Fruit fly (Drosophila melanogaster) whole organism, embryonic: Measurements from ENCODE around the gene CG1896.

Source experiments
- Atf-2 ChIP-seq: fragments of 200-800 bp; sonication (Bioruptor generic); optimal IDR thresholded peaks from 2 replicates; lab custom pipeline; 2016; ENCODE audit warnings: missing biosample characterization, missing genetic modification characterization
- Atf3 ChIP-seq: fragments of 200-800 bp; sonication (Bioruptor generic); optimal IDR thresholded peaks from 3 replicates; lab custom pipeline; 2016; ENCODE audit warnings: missing biosample characterization, missing genetic modification characterization
- Blimp-1 ChIP-seq: fragments of 200-800 bp; sonication (Bioruptor generic); optimal IDR thresholded peaks from 3 replicates; lab custom pipeline; 2018; ENCODE audit warnings: missing biosample characterization, missing genetic modification characterization, mild to moderate bottlenecking, moderate library complexity, missing genetic modification reagents
- BtbVII ChIP-seq: fragments of 200-800 bp; sonication (Bioruptor generic); optimal IDR thresholded peaks from 3 replicates; lab custom pipeline; 2017; ENCODE audit warnings: missing biosample characterization, mild to moderate bottlenecking, missing genetic modification characterization
- CG10209 ChIP-seq: fragments of 200-800 bp; sonication (Bioruptor generic); optimal IDR thresholded peaks from 3 replicates; lab custom pipeline; 2017; ENCODE audit warnings: missing biosample characterization, mild to moderate bottlenecking, missing genetic modification characterization, missing genetic modification reagents
- CG10565 ChIP-seq: fragments of 200-800 bp; sonication (Bioruptor generic); optimal IDR thresholded peaks from 3 replicates; lab custom pipeline; 2016; ENCODE audit warnings: missing biosample characterization, mild to moderate bottlenecking, missing genetic modification characterization
- CG12104 ChIP-seq: fragments of 200-800 bp; sonication (Bioruptor generic); optimal IDR thresholded peaks from 3 replicates; lab custom pipeline; 2016; ENCODE audit warnings: missing biosample characterization, missing genetic modification characterization
- CG12155 ChIP-seq: fragments of 200-800 bp; sonication (Bioruptor generic); optimal IDR thresholded peaks from 3 replicates; lab custom pipeline; 2016; ENCODE audit warnings: missing biosample characterization, missing genetic modification characterization
- CG12744 ChIP-seq: fragments of 200-800 bp; sonication (Bioruptor generic); optimal IDR thresholded peaks from 2 replicates; lab custom pipeline; 2016; ENCODE audit warnings: missing biosample characterization, missing genetic modification characterization
- CG17829 ChIP-seq: fragments of 200-800 bp; optimal IDR thresholded peaks from 2 replicates; lab custom pipeline; 2019; ENCODE audit warnings: missing biosample characterization, mild to moderate bottlenecking, missing genetic modification characterization, moderate library complexity
- CG18011 ChIP-seq: fragments of 200-800 bp; sonication (Bioruptor generic); optimal IDR thresholded peaks from 2 replicates; lab custom pipeline; 2017; ENCODE audit warnings: missing biosample characterization, missing genetic modification characterization, mild to moderate bottlenecking, moderate library complexity, missing genotype
- CG1832 ChIP-seq: fragments of 200-800 bp; sonication (Bioruptor generic); optimal IDR thresholded peaks from 2 replicates; lab custom pipeline; 2017; ENCODE audit warnings: missing biosample characterization, mild to moderate bottlenecking, missing genetic modification characterization, inconsistent platforms
- CG2120 ChIP-seq: fragments of 200-800 bp; sonication (Bioruptor generic); optimal IDR thresholded peaks from 3 replicates; lab custom pipeline; 2016; ENCODE audit warnings: missing biosample characterization, missing genetic modification characterization
- CG2199 ChIP-seq: fragments of 200-800 bp; sonication (Bioruptor generic); IDR thresholded peaks from 3 replicates; pipeline ENCODE4 v1.3.6; 2022; ENCODE audit warnings: missing biosample characterization, missing genetic modification characterization
- CG31224 ChIP-seq: fragments of 200-800 bp; sonication (Bioruptor generic); IDR thresholded peaks from 2 replicates; pipeline ENCODE4 v1.3.6; 2022; ENCODE audit warnings: missing biosample characterization, missing genetic modification characterization
- CG31365 ChIP-seq: fragments of 200-800 bp; sonication (Bioruptor generic); optimal IDR thresholded peaks from 2 replicates; lab custom pipeline; 2018; ENCODE audit warnings: missing biosample characterization, mild to moderate bottlenecking, missing genetic modification characterization
- CG32532 ChIP-seq: fragments of 200-800 bp; sonication (Bioruptor generic); IDR thresholded peaks from 2 replicates; pipeline ENCODE4 v1.3.6; 2022; ENCODE audit warnings: missing biosample characterization, missing genetic modification characterization
- CG5180 ChIP-seq: fragments of 200-800 bp; sonication (Bioruptor generic); optimal IDR thresholded peaks from 3 replicates; lab custom pipeline; 2017; ENCODE audit warnings: missing biosample characterization, missing genetic modification characterization, mild to moderate bottlenecking, moderate library complexity, missing genetic modification reagents
- CG5245 ChIP-seq: fragments of 200-800 bp; sonication (Bioruptor generic); optimal IDR thresholded peaks from 3 replicates; lab custom pipeline; 2016; ENCODE audit warnings: missing biosample characterization, missing genetic modification characterization
- CG7745 ChIP-seq: fragments of 200-800 bp; sonication (Bioruptor generic); optimal IDR thresholded peaks from 2 replicates; lab custom pipeline; 2018; ENCODE audit warnings: missing biosample characterization, mild to moderate bottlenecking, missing genetic modification characterization, moderate library complexity
- Fer2 ChIP-seq: fragments of 200-800 bp; sonication (Bioruptor generic); optimal IDR thresholded peaks from 2 replicates; lab custom pipeline; 2018; ENCODE audit warnings: missing biosample characterization, mild to moderate bottlenecking, missing genetic modification characterization, moderate library complexity
- Fer3 ChIP-seq: fragments of 200-800 bp; sonication (Bioruptor generic); optimal IDR thresholded peaks from 2 replicates; lab custom pipeline; 2018; ENCODE audit warnings: missing biosample characterization, mild to moderate bottlenecking, missing genetic modification characterization, moderate library complexity
- Hr39 ChIP-seq: fragments of >200 bp; optimal IDR thresholded peaks from 2 replicates; lab custom pipeline; 2017
- MBD-R2 ChIP-seq: fragments of 200-800 bp; sonication (Bioruptor generic); IDR thresholded peaks from 2 replicates; pipeline ENCODE4 v1.3.6; 2022; ENCODE audit warnings: missing biosample characterization, missing genetic modification characterization
- Mad ChIP-seq: fragments of 200-800 bp; sonication (Bioruptor generic); optimal IDR thresholded peaks from 2 replicates; lab custom pipeline; 2016; ENCODE audit warnings: missing biosample characterization, missing genetic modification characterization
- Max ChIP-seq: fragments of 200-800 bp; sonication (Bioruptor generic); optimal IDR thresholded peaks from 2 replicates; lab custom pipeline; 2016; ENCODE audit warnings: missing biosample characterization, mild to moderate bottlenecking, missing genetic modification characterization
- Nf-YB ChIP-seq: fragments of 200-800 bp; sonication (Bioruptor generic); optimal IDR thresholded peaks from 3 replicates; lab custom pipeline; 2019; ENCODE audit warnings: missing biosample characterization, mild to moderate bottlenecking, missing genetic modification characterization, moderate library complexity
- Nf-YC ChIP-seq: fragments of 200-800 bp; optimal IDR thresholded peaks from 3 replicates; lab custom pipeline; 2019; ENCODE audit warnings: missing biosample characterization, mild to moderate bottlenecking, missing genetic modification characterization, moderate library complexity
- Oli ChIP-seq: fragments of 200-800 bp; sonication (Bioruptor generic); optimal IDR thresholded peaks from 2 replicates; lab custom pipeline; 2018; ENCODE audit warnings: missing biosample characterization, mild to moderate bottlenecking, missing genetic modification characterization, moderate library complexity
- Sox100B ChIP-seq: fragments of 200-800 bp; sonication (Bioruptor generic); optimal IDR thresholded peaks from 3 replicates; lab custom pipeline; 2018; ENCODE audit warnings: missing biosample characterization, mild to moderate bottlenecking, missing genetic modification characterization
- Tbp ChIP-seq: fragments of >200 bp; optimal IDR thresholded peaks from 2 replicates; lab custom pipeline; 2018; ENCODE audit warnings: missing biosample characterization, missing genetic modification characterization
- Vsx1 ChIP-seq: fragments of 200-800 bp; sonication (Bioruptor generic); optimal IDR thresholded peaks from 2 replicates; lab custom pipeline; 2017; ENCODE audit warnings: missing biosample characterization, mild to moderate bottlenecking, missing genetic modification characterization, missing genetic modification reagents
- Xrp1 ChIP-seq: fragments of 200-800 bp; sonication (Bioruptor generic); IDR thresholded peaks from 2 replicates; pipeline ENCODE4 v1.3.6; 2022; ENCODE audit warnings: missing biosample characterization, missing genetic modification characterization
- ase ChIP-seq: fragments of 200-800 bp; sonication (Bioruptor generic); IDR thresholded peaks from 3 replicates; pipeline ENCODE4 v1.3.6; 2022; ENCODE audit warnings: missing biosample characterization, missing genetic modification characterization
- caup ChIP-seq: fragments of 200-800 bp; sonication (Bioruptor generic); optimal IDR thresholded peaks from 3 replicates; lab custom pipeline; 2017; ENCODE audit warnings: missing biosample characterization, mild to moderate bottlenecking, missing genetic modification characterization, moderate library complexity; ENCODE audit not compliant: severe bottlenecking
- cg ChIP-seq: fragments of 200-800 bp; sonication (Bioruptor generic); optimal IDR thresholded peaks from 3 replicates; lab custom pipeline; 2019; ENCODE audit warnings: missing biosample characterization, mild to moderate bottlenecking, missing genetic modification characterization, moderate library complexity
- chn ChIP-seq: fragments of 200-800 bp; sonication (Bioruptor generic); optimal IDR thresholded peaks from 2 replicates; lab custom pipeline; 2016; ENCODE audit warnings: missing biosample characterization, missing genetic modification characterization
- ci ChIP-seq: fragments of 200-800 bp; sonication (Bioruptor generic); IDR thresholded peaks from 3 replicates; pipeline ENCODE4 v1.3.6; 2022; ENCODE audit warnings: missing biosample characterization, missing genetic modification characterization
- dati ChIP-seq: fragments of 200-800 bp; sonication (Bioruptor generic); IDR thresholded peaks from 2 replicates; pipeline ENCODE4 v1.3.6; 2022; ENCODE audit warnings: missing biosample characterization, missing genetic modification characterization
- fd64A ChIP-seq: fragments of 200-800 bp; sonication (Bioruptor generic); optimal IDR thresholded peaks from 3 replicates; lab custom pipeline; 2018; ENCODE audit warnings: missing biosample characterization, mild to moderate bottlenecking, missing genetic modification characterization
- gro ChIP-seq: fragments of 200-800 bp; sonication (Bioruptor generic); optimal IDR thresholded peaks from 2 replicates; lab custom pipeline; 2016; ENCODE audit warnings: missing biosample characterization, missing genetic modification characterization
- insv ChIP-seq, 2 experiments: fragments of 200-800 bp; sonication (Bioruptor generic); optimal IDR thresholded peaks; 3 replicates each; lab custom pipeline; 2016 to 2018; ENCODE audit warnings: missing biosample characterization in 2 of 2, missing genetic modification characterization in 2 of 2
- inv ChIP-seq: fragments of 200-800 bp; sonication (Bioruptor generic); IDR thresholded peaks from 2 replicates; pipeline ENCODE4 v1.3.6; 2022; ENCODE audit warnings: missing biosample characterization, missing genetic modification characterization; ENCODE audit not compliant: partially characterized antibody
- ken ChIP-seq: fragments of 200-800 bp; sonication (Bioruptor generic); IDR thresholded peaks from 3 replicates; pipeline ENCODE4 v1.3.6; 2022; ENCODE audit warnings: missing biosample characterization, missing genetic modification characterization
- mld ChIP-seq: fragments of 200-800 bp; sonication (Bioruptor generic); IDR thresholded peaks from 3 replicates; pipeline ENCODE4 v1.3.6; 2022; ENCODE audit warnings: missing biosample characterization, missing genetic modification characterization; ENCODE audit not compliant: partially characterized antibody
- prd ChIP-seq, 3 experiments: fragments of >200 bp in 2 of 3; fragments of 200-800 bp in 1 of 3; sonication (Bioruptor generic) in 1 of 3; optimal IDR thresholded peaks in 2 of 3; IDR thresholded peaks in 1 of 3; 2 replicates in 2 of 3; 3 replicates in 1 of 3; pipeline versions ENCODE4 v1.3.6 to Lab custom; 2017 to 2022; ENCODE audit warnings: missing biosample characterization in 1 of 3, missing genetic modification characterization in 1 of 3
- stc ChIP-seq: fragments of 200-800 bp; sonication (Bioruptor generic); IDR thresholded peaks from 2 replicates; pipeline ENCODE4 v1.3.6; 2022; ENCODE audit warnings: missing biosample characterization, missing genetic modification characterization
- trem ChIP-seq: fragments of 200-800 bp; optimal IDR thresholded peaks from 3 replicates; lab custom pipeline; 2019; ENCODE audit warnings: missing biosample characterization, mild to moderate bottlenecking, missing genetic modification characterization, moderate library complexity
- vvl ChIP-seq: fragments of 200-800 bp; sonication (Bioruptor generic); IDR thresholded peaks from 2 replicates; pipeline ENCODE4 v1.3.6; 2022; ENCODE audit warnings: missing biosample characterization, missing genetic modification characterization

The CG1896 gene

DNA sequence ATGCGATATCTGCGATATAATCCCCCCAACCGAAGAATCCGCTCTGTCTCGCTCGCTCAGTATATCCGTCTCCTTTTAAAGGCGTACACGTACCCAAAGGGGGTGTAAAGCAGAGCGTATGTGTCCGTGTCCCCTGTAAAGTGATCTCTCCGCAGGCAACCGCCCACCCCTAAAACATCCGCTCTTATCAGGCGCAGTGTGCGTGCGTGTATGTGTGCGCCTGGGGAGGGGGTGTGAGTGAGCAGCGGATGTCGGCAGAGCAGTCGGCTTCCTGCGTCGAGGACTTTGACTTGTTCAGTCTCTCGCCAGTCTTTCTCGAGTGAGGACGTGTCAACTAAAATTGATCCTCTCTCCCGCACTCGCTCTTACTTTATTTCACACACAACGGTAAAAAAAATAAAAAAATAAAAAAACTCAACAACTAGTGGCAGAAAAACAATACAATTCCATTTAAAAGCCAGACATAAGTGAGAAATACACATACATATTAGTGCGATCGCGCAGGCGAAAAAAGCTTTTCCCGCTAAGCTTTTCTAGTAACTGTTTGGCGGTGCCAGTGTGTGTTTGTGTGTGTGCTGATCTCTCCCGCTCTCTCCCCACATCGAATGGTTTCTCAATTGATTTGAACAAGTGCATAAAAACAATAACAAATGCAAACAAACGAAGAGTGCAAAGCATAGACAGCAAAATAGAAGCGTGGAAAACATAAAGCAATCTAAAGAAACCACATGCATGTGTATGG is 18.4 kb upstream of the CG1896 start (continued):
- TF ChIP-seq Sox100B (no peak), trem (tag; lab: Kevin White, UChicago) (no peak), vvl (GFP tag; lab: Robert Waterston, UW) (no peak), MBD-R2 (GFP tag; lab: Robert Waterston, UW) (0 out of 2 replicates have a peak, but pooled peaks have one; percentile 9), CG31224 (GFP tag; lab: Robert Waterston, UW) (no peak), Atf3 (GFP tag; lab: Kevin White, UChicago) (no peak), Nf-YC (no peak), CG7745 (tag; lab: Kevin White, UChicago) (no peak), ci (no peak), insv (GFP tag; optimal IDR thresholded peaks at IDR 0.05; lab: Kevin White, UChicago) (no peak), CG10209 (GFP tag; lab: Kevin White, UChicago) (no peak), caup (no peak), CG31365 (tag; lab: Kevin White, UChicago) (no peak), CG32532 (GFP tag; lab: Robert Waterston, UW) (peak; percentile 22; the same call in 1 of the 2 replicates), gro (GFP tag; lab: Kevin White, UChicago) (no peak), Fer3 (no peak), CG12104 (no peak), CG5245 (GFP tag; lab: Kevin White, UChicago) (no peak), CG17829 (no peak), CG10565 (GFP tag; lab: Kevin White, UChicago) (no peak), CG2199 (no peak; the same call in 2 of the 3 replicates), CG1832 (peak; percentile 76), cg (GFP tag; lab: Kevin White, UChicago) (peak; percentile 75), CG18011 (no peak), stc (GFP tag; lab: Robert Waterston, UW) (no peak), Mad (GFP tag; lab: Kevin White, UChicago) (no peak), Vsx1 (peak; percentile 11), dati (GFP tag; lab: Robert Waterston, UW) (no peak), Blimp-1 (GFP tag; lab: Kevin White, UChicago) (no peak), Oli (no peak), mld (GFP tag; lab: Robert Waterston, UW) (no peak), chn (GFP tag; lab: Kevin White, UChicago) (peak; percentile 64), BtbVII (no peak), CG12744 (GFP tag; lab: Kevin White, UChicago) (no peak), Nf-YB (GFP tag; lab: Kevin White, UChicago) (no peak), Fer2 (tag; lab: Kevin White, UChicago) (no peak), Hr39 (lab: Kevin White, UChicago) (no peak), fd64A (GFP tag; lab: Kevin White, UChicago) (no peak), ase (GFP tag; lab: Robert Waterston, UW) (0 out of 3 replicates have a peak, but pooled peaks have one; percentile 4), ken (GFP tag; lab: Robert Waterston, UW) (no peak), Xrp1 (GFP tag; lab: Robert Waterston, UW) (no peak), CG12155 (peak; percentile 50), Max (GFP tag; lab: Kevin White, UChicago) (no peak), CG2120 (GFP tag; lab: Kevin White, UChicago) (no peak), prd (optimal IDR thresholded peaks at IDR 0.05; lab: Kevin White, UChicago) (no peak), prd (GFP tag; IDR thresholded peaks at IDR 0.05; lab: Robert Waterston, UW) (0 out of 3 replicates have a peak, but pooled peaks have one; percentile 11), inv (GFP tag; lab: Robert Waterston, UW) (no peak), Tbp (no peak), CG5180 (GFP tag; lab: Kevin White, UChicago) (no peak), Atf-2 (GFP tag; lab: Kevin White, UChicago) (no peak)
